Worm (Caenorhabditis elegans) whole organism, L2 larva: ENCODE data around the gene F44G4.3.

Experiments used
- C34F6.9 ChIP-seq: fragments of 150-350 bp; optimal IDR thresholded peaks from 2 replicates; lab custom pipeline; 2014; ENCODE audit warnings: missing biosample characterization, missing genetic modification characterization
- F13H6.1 ChIP-seq: sonication (generic microtip); optimal IDR thresholded peaks from 2 replicates; lab custom pipeline; 2016; ENCODE audit warnings: missing genetic modification characterization, missing compliant biosample characterization
- R02D3.7 ChIP-seq: fragments of 150-350 bp; optimal IDR thresholded peaks from 2 replicates; lab custom pipeline; 2014; ENCODE audit warnings: missing biosample characterization, missing genetic modification characterization
- Y55F3AM.14 ChIP-seq: fragments of 200-800 bp; sonication (Bioruptor generic); optimal IDR thresholded peaks from 2 replicates; lab custom pipeline; 2018; ENCODE audit warnings: mild to moderate bottlenecking, missing genetic modification characterization, missing compliant biosample characterization
- aly-2 ChIP-seq: fragments of 150-350 bp; optimal IDR thresholded peaks from 2 replicates; lab custom pipeline; 2014; ENCODE audit warnings: missing biosample characterization, missing genetic modification characterization
- ama-1 ChIP-seq: fragments of 150-350 bp; optimal IDR thresholded peaks from 2 replicates; lab custom pipeline; 2018; ENCODE audit warnings: inconsistent platforms
- blmp-1 ChIP-seq: sonication (generic microtip); optimal IDR thresholded peaks from 2 replicates; lab custom pipeline; 2017; ENCODE audit warnings: missing genetic modification characterization, mild to moderate bottlenecking, missing compliant biosample characterization, antibody characterized with exemption, moderate library complexity; ENCODE audit not compliant: insufficient read depth
- ceh-82 ChIP-seq: fragments of 150-350 bp; optimal IDR thresholded peaks from 2 replicates; lab custom pipeline; 2014; ENCODE audit warnings: missing biosample characterization, missing genetic modification characterization
- crh-2 ChIP-seq: sonication (generic microtip); optimal IDR thresholded peaks from 2 replicates; lab custom pipeline; 2017; ENCODE audit warnings: missing biosample characterization, missing genetic modification characterization
- dmd-4 ChIP-seq: sonication (generic microtip); optimal IDR thresholded peaks from 2 replicates; lab custom pipeline; 2017; ENCODE audit warnings: missing biosample characterization, missing genetic modification characterization
- egl-27 ChIP-seq: sonication (generic microtip); optimal IDR thresholded peaks from 3 replicates; lab custom pipeline; 2017; ENCODE audit warnings: missing biosample characterization, missing genetic modification reagents, missing genetic modification characterization
- elt-1 ChIP-seq: fragments of 150-350 bp; optimal IDR thresholded peaks from 2 replicates; lab custom pipeline; 2014; ENCODE audit warnings: missing biosample characterization, missing genetic modification characterization
- elt-3 ChIP-seq: sonication (generic microtip); optimal IDR thresholded peaks from 2 replicates; lab custom pipeline; 2017; ENCODE audit warnings: missing biosample characterization, missing genetic modification characterization
- fos-1 ChIP-seq: fragments of 150-350 bp; optimal IDR thresholded peaks from 2 replicates; lab custom pipeline; 2014; ENCODE audit warnings: missing biosample characterization, missing genetic modification characterization
- lin-11 ChIP-seq: fragments of 150-350 bp; sonication (generic microtip); optimal IDR thresholded peaks from 2 replicates; lab custom pipeline; 2014; ENCODE audit warnings: missing biosample characterization, missing genetic modification characterization, inconsistent platforms, mixed read lengths
- lin-13 ChIP-seq: fragments of 150-350 bp; optimal IDR thresholded peaks from 2 replicates; lab custom pipeline; 2014; ENCODE audit warnings: missing biosample characterization, missing genetic modification reagents, missing genetic modification characterization
- lin-39 ChIP-seq: fragments of 150-350 bp; optimal IDR thresholded peaks from 2 replicates; lab custom pipeline; 2014; ENCODE audit warnings: missing biosample characterization, missing genetic modification reagents, missing genetic modification characterization
- lsy-2 ChIP-seq, 2 experiments: fragments of 150-350 bp in 1 of 2; sonication (generic microtip) in 1 of 2; optimal IDR thresholded peaks; 2 replicates each; lab custom pipeline; 2014 to 2017; ENCODE audit warnings: missing biosample characterization in 2 of 2, missing genetic modification characterization in 2 of 2
- mbf-1 ChIP-seq: sonication (generic microtip); optimal IDR thresholded peaks from 2 replicates; lab custom pipeline; 2017; ENCODE audit warnings: missing biosample characterization, missing genetic modification characterization
- mdl-1 ChIP-seq, 2 experiments: fragments of 150-350 bp in 1 of 2; sonication (generic microtip) in 1 of 2; optimal IDR thresholded peaks; 2 replicates each; lab custom pipeline; 2017; ENCODE audit warnings: missing biosample characterization in 2 of 2, missing genetic modification characterization in 2 of 2
- nhr-11 ChIP-seq: fragments of 150-350 bp; optimal IDR thresholded peaks from 2 replicates; lab custom pipeline; 2014; ENCODE audit warnings: missing biosample characterization, missing genetic modification characterization
- nhr-12 ChIP-seq: fragments of 150-350 bp; optimal IDR thresholded peaks from 2 replicates; lab custom pipeline; 2014; ENCODE audit warnings: missing biosample characterization, missing genetic modification characterization
- nhr-129 ChIP-seq: fragments of 150-350 bp; optimal IDR thresholded peaks from 2 replicates; lab custom pipeline; 2014; ENCODE audit warnings: missing biosample characterization, missing genetic modification characterization
- nhr-21 ChIP-seq: fragments of 150-350 bp; optimal IDR thresholded peaks from 2 replicates; lab custom pipeline; 2014; ENCODE audit warnings: missing biosample characterization, missing genetic modification characterization
- nhr-23 ChIP-seq: fragments of 150-350 bp; optimal IDR thresholded peaks from 2 replicates; lab custom pipeline; 2014; ENCODE audit warnings: missing biosample characterization, missing genetic modification reagents, missing genetic modification characterization
- nhr-237 ChIP-seq: fragments of 150-350 bp; optimal IDR thresholded peaks from 2 replicates; lab custom pipeline; 2014; ENCODE audit warnings: missing biosample characterization, missing genetic modification characterization
- nhr-25 ChIP-seq: fragments of 150-350 bp; sonication (generic microtip); optimal IDR thresholded peaks from 3 replicates; lab custom pipeline; 2014; ENCODE audit warnings: missing biosample characterization, missing genetic modification characterization
- nhr-6 ChIP-seq: fragments of 150-350 bp; optimal IDR thresholded peaks from 2 replicates; lab custom pipeline; 2014; ENCODE audit warnings: missing biosample characterization, missing genetic modification characterization
- nhr-77 ChIP-seq: fragments of 150-350 bp; optimal IDR thresholded peaks from 2 replicates; lab custom pipeline; 2014; ENCODE audit warnings: missing biosample characterization, missing genetic modification characterization
- peb-1 ChIP-seq: fragments of 150-350 bp; optimal IDR thresholded peaks from 2 replicates; lab custom pipeline; 2014; ENCODE audit warnings: missing biosample characterization, missing genetic modification characterization
- sem-4 ChIP-seq: fragments of 150-350 bp; optimal IDR thresholded peaks from 2 replicates; lab custom pipeline; 2014; ENCODE audit warnings: missing biosample characterization, missing genetic modification reagents, missing genetic modification characterization
- skn-1 ChIP-seq: sonication (generic microtip); optimal IDR thresholded peaks from 2 replicates; lab custom pipeline; 2017; ENCODE audit warnings: missing biosample characterization, missing genetic modification characterization
- sma-3 ChIP-seq: sonication (generic microtip); optimal IDR thresholded peaks from 2 replicates; lab custom pipeline; 2016; ENCODE audit warnings: missing genetic modification reagents, missing genetic modification characterization, missing compliant biosample characterization
- sma-9 ChIP-seq, 2 experiments: fragments of 150-350 bp in 1 of 2; sonication (generic microtip) in 1 of 2; optimal IDR thresholded peaks; 2 replicates each; lab custom pipeline; 2014 to 2016; ENCODE audit warnings: missing genetic modification characterization in 2 of 2, mild to moderate bottlenecking in 1 of 2, missing biosample characterization in 1 of 2, missing compliant biosample characterization in 1 of 2, missing genetic modification reagents in 1 of 2, moderate library complexity in 1 of 2
- unc-39 ChIP-seq: fragments of 150-350 bp; optimal IDR thresholded peaks from 2 replicates; lab custom pipeline; 2014; ENCODE audit warnings: missing biosample characterization, missing genetic modification characterization
- unc-55 ChIP-seq: fragments of 150-350 bp; sonication (generic microtip); optimal IDR thresholded peaks from 3 replicates; lab custom pipeline; 2014; ENCODE audit warnings: missing biosample characterization, missing genetic modification reagents, missing genetic modification characterization
- zag-1 ChIP-seq: fragments of 150-350 bp; optimal IDR thresholded peaks from 2 replicates; lab custom pipeline; 2014; ENCODE audit warnings: missing biosample characterization, missing genetic modification characterization
- ztf-11 ChIP-seq: sonication (generic microtip); optimal IDR thresholded peaks from 2 replicates; lab custom pipeline; 2017; ENCODE audit warnings: missing biosample characterization, missing genetic modification characterization
- ztf-4 ChIP-seq: fragments of 150-350 bp; optimal IDR thresholded peaks from 2 replicates; lab custom pipeline; 2014; ENCODE audit warnings: missing biosample characterization, missing genetic modification characterization

The F44G4.3 gene

ce11 chrII:8997479-8997878, at the start of gene F44G4.3, which contains the start of gene tdp-1:
TSS of gene F44G4.3 (minus strand) at chrII:8997662.
TSS of gene tdp-1 (plus strand) at chrII:8997825.
- TF ChIP-seq nhr-129 (tag; lab: Kevin White, UChicago), result peak; percentile 18
- TF ChIP-seq lsy-2 (tag; optimal IDR thresholded peaks at IDR 0.05; lab: Kevin White, UChicago), result peak; percentile 55 to 94
- TF ChIP-seq C34F6.9 (tag; lab: Kevin White, UChicago), result peak; percentile 67
- peak; percentile 68 for TF ChIP-seq unc-55
- TF ChIP-seq aly-2, result no peak
- TF ChIP-seq, all 48 proteins: peak for 4

- TF ChIP-seq fos-1 (tag; lab: Kevin White, UChicago) (peak; percentile 71), Y55F3AM.14 (GFP tag; lab: Kevin White, UChicago) (no peak)
Observed at ce11 chrII:9042059-9042458, 44.6 kb upstream of the F44G4.3 start.

- no peak for TF ChIP-seq C34F6.9 (tag; lab: Kevin White, UChicago)
- TF ChIP-seq lin-13 (GFP tag; lab: Kevin White, UChicago), result no peak
- no peak for TF ChIP-seq peb-1
- TF ChIP-seq sma-3 (GFP tag; lab: Kevin White, UChicago), result no peak
- no peak for TF ChIP-seq mdl-1 (tag; optimal IDR thresholded peaks at IDR 0.05; lab: Kevin White, UChicago)
- no peak for TF ChIP-seq mbf-1
- TF ChIP-seq elt-3, result no peak
- TF ChIP-seq zag-1 (tag; lab: Kevin White, UChicago), result no peak
- TF ChIP-seq nhr-77 (tag; lab: Kevin White, UChicago), result no peak
Observed at ce11 chrII:9041306-9041705, 43.8 kb upstream of the F44G4.3 start, which contains the start of gene F37B12.3. TSS of gene F37B12.3 (minus strand) at chrII:9041406.

- TF ChIP-seq sem-4 (no peak), skn-1 (tag; lab: Kevin White, UChicago) (peak; percentile 94), fos-1 (tag; lab: Kevin White, UChicago) (peak; percentile 15)
Observed at ce11 chrII:9038736-9039135, 41.3 kb upstream of the F44G4.3 start.

ce11 chrII:9038201-9038600, 40.7 kb upstream of the F44G4.3 start, which contains the start of gene gcs-1:
TSS of gene gcs-1 (minus strand) at chrII:9038301.
- no peak for TF ChIP-seq zag-1 (tag; lab: Kevin White, UChicago)
- TF ChIP-seq sma-9 (GFP tag; optimal IDR thresholded peaks at IDR 0.05; lab: Kevin White, UChicago), result no peak
- no peak for TF ChIP-seq sma-9 (tag; optimal IDR thresholded peaks at IDR 0.05; lab: Kevin White, UChicago)
- no peak for TF ChIP-seq lin-39 (tag; lab: Kevin White, UChicago)
- TF ChIP-seq dmd-4 (tag; lab: Kevin White, UChicago), result no peak
- TF ChIP-seq nhr-23 (tag; lab: Kevin White, UChicago), result no peak
- no peak for TF ChIP-seq lin-11 (tag; lab: Kevin White, UChicago)
- no peak for TF ChIP-seq ztf-4 (tag; lab: Kevin White, UChicago)
- no peak for TF ChIP-seq mdl-1 (tag; optimal IDR thresholded peaks at IDR 0.05; lab: Kevin White, UChicago)
- no peak for TF ChIP-seq crh-2
- no peak for TF ChIP-seq sma-3 (GFP tag; lab: Kevin White, UChicago)
- no peak for TF ChIP-seq lsy-2 (tag; optimal IDR thresholded peaks at IDR 0.05; lab: Kevin White, UChicago)
- no peak for TF ChIP-seq ztf-11 (tag; lab: Kevin White, UChicago)
- TF ChIP-seq ama-1 (lab: Kevin White, UChicago), result no peak
- TF ChIP-seq nhr-25 (tag; lab: Kevin White, UChicago), result no peak
- TF ChIP-seq elt-3, result no peak
- TF ChIP-seq nhr-6 (tag; lab: Kevin White, UChicago), result no peak
- no peak for TF ChIP-seq lin-13 (GFP tag; lab: Kevin White, UChicago)
- no peak for TF ChIP-seq peb-1
- TF ChIP-seq nhr-11, result no peak
- no peak for TF ChIP-seq unc-39 (tag; lab: Kevin White, UChicago)
- TF ChIP-seq, all 48 proteins: peak for 0

- TF ChIP-seq peb-1, result no peak
- no peak for TF ChIP-seq unc-55
- peak; percentile 12 for TF ChIP-seq sma-3 (GFP tag; lab: Kevin White, UChicago)
- no peak for TF ChIP-seq dmd-4 (tag; lab: Kevin White, UChicago)
- no peak for TF ChIP-seq blmp-1 (tag; lab: Kevin White, UChicago)
- no peak for TF ChIP-seq nhr-237
- no peak for TF ChIP-seq nhr-6 (tag; lab: Kevin White, UChicago)
- TF ChIP-seq sma-9 (GFP tag; optimal IDR thresholded peaks at IDR 0.05; lab: Kevin White, UChicago), result no peak
- no peak for TF ChIP-seq sma-9 (tag; optimal IDR thresholded peaks at IDR 0.05; lab: Kevin White, UChicago)
- peak; percentile 52 for TF ChIP-seq egl-27 (tag; lab: Kevin White, UChicago)
- TF ChIP-seq nhr-25 (tag; lab: Kevin White, UChicago), result no peak
- TF ChIP-seq nhr-129 (tag; lab: Kevin White, UChicago), result no peak
- no peak for TF ChIP-seq nhr-77 (tag; lab: Kevin White, UChicago)
- TF ChIP-seq lsy-2 (tag; optimal IDR thresholded peaks at IDR 0.05; lab: Kevin White, UChicago), result no peak
- TF ChIP-seq ceh-82 (tag; lab: Kevin White, UChicago), result no peak
- TF ChIP-seq nhr-12 (tag; lab: Kevin White, UChicago), result no peak
- no peak for TF ChIP-seq Y55F3AM.14 (GFP tag; lab: Kevin White, UChicago)
- TF ChIP-seq F13H6.1 (tag; lab: Kevin White, UChicago), result no peak
- TF ChIP-seq R02D3.7 (tag; lab: Kevin White, UChicago), result no peak
- no peak for TF ChIP-seq lin-39 (tag; lab: Kevin White, UChicago)
- no peak for TF ChIP-seq ztf-4 (tag; lab: Kevin White, UChicago)
- TF ChIP-seq nhr-21, result peak; percentile 81
- no peak for TF ChIP-seq nhr-11
- no peak for TF ChIP-seq elt-1 (tag; lab: Kevin White, UChicago)
- TF ChIP-seq skn-1 (tag; lab: Kevin White, UChicago), result no peak
Observed at ce11 chrII:9033034-9033433, 35.6 kb upstream of the F44G4.3 start.
